Worm (Caenorhabditis elegans): ENCODE data around the gene mct-4.

Gene mct-4

ce11 chrX:4960422-4960821 lies 30.9 kb upstream of the mct-4 start, which contains the start of gene act-4 (continued):
- peak; percentile 78 for TF ChIP-seq fkh-8 (tag; optimal IDR thresholded peaks at IDR 0.05)
- TF ChIP-seq tlp-1 (tag; optimal IDR thresholded peaks at IDR 0.05), result no peak
- TF ChIP-seq pqm-1 (tag; optimal IDR thresholded peaks at IDR 0.05), result no peak
- TF ChIP-seq dpl-1 (GFP tag; optimal IDR thresholded peaks at IDR 0.05), result peak in 2 of 3 experiments; percentile 17 to 20
- TF ChIP-seq snpc-4 (tag; optimal IDR thresholded peaks at IDR 0.05), result peak; percentile 11
- TF ChIP-seq lin-14 (GFP tag; optimal IDR thresholded peaks at IDR 0.05), result peak; percentile 87
- peak; percentile 52 for TF ChIP-seq nhr-90 (tag; optimal IDR thresholded peaks at IDR 0.05; ENCODE audit: poor library complexity)
- no peak for TF ChIP-seq pag-3 (tag; optimal IDR thresholded peaks at IDR 0.05; ENCODE audit: borderline replicate concordance, insufficient read depth)
- no peak for TF ChIP-seq aha-1 (tag; optimal IDR thresholded peaks at IDR 0.05)
- peak in 2 of 3 experiments; percentile 29 to 76 for TF ChIP-seq ceh-82 (tag; optimal IDR thresholded peaks at IDR 0.05)
- no peak for TF ChIP-seq fkh-4 (tag; optimal IDR thresholded peaks at IDR 0.05; ENCODE audit: borderline replicate concordance)
- TF ChIP-seq unc-62 (GFP tag; optimal IDR thresholded peaks at IDR 0.05), result no peak
- no peak for TF ChIP-seq hlh-17 (GFP tag; optimal IDR thresholded peaks at IDR 0.05; ENCODE audit: borderline replicate concordance)
- TF ChIP-seq xbp-1 (tag; optimal IDR thresholded peaks at IDR 0.05), result peak; percentile 83
- peak; percentile 63 for TF ChIP-seq sup-37 (GFP tag; optimal IDR thresholded peaks at IDR 0.05)
- TF ChIP-seq nhr-28 (tag; optimal IDR thresholded peaks at IDR 0.05), result no peak
- TF ChIP-seq unc-98 (GFP tag; IDR thresholded peaks at IDR 0.05), result 0 out of 2 replicates have a peak, but pooled peaks have one; percentile 15
- TF ChIP-seq hpl-2 (GFP tag; optimal IDR thresholded peaks at IDR 0.05), result no peak
- peak; percentile 43; the same call in 1 of the 2 replicates for TF ChIP-seq grh-1 (GFP tag; IDR thresholded peaks at IDR 0.05)
- TF ChIP-seq pax-3 (tag; optimal IDR thresholded peaks at IDR 0.05), result no peak
- TF ChIP-seq mep-1 (tag; optimal IDR thresholded peaks at IDR 0.05), result peak; percentile 69
- TF ChIP-seq C04F5.9 (tag; optimal IDR thresholded peaks at IDR 0.05), result peak; percentile 6
- TF ChIP-seq nhr-11 (tag; optimal IDR thresholded peaks at IDR 0.05), result no peak
- TF ChIP-seq C34B4.2 (tag; optimal IDR thresholded peaks at IDR 0.05), result no peak
- no peak for TF ChIP-seq unc-130 (tag; optimal IDR thresholded peaks at IDR 0.05)

DNA sequence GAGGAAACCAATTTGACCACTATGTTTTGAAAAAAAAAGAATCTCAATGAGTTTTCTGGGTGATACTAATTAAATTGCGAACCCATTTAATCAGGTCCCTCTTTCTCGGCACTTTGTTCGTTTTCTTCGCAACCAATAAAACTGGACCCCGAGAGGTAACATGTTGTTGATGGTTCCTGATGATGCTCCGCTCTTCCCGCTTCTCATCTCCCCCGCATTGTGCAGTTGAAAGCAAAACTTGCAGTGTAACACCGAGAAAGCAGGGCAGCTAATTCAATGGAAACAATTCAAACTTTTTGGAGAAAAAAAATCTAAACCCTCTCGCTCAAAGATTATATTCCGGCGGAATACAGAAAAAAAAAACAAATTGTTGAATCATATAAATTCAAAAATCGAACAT lies 29.9 kb upstream of the mct-4 start:
- TF ChIP-seq efl-1 (optimal IDR thresholded peaks at IDR 0.05) (no peak), efl-1 (GFP tag; optimal IDR thresholded peaks at IDR 0.05 in 1 of 2) (peak in 1 of 2 experiments; percentile 68), elt-3 (tag; optimal IDR thresholded peaks at IDR 0.05) (no peak), snpc-4 (tag; optimal IDR thresholded peaks at IDR 0.05) (no peak), alr-1 (tag; optimal IDR thresholded peaks at IDR 0.05; ENCODE audit: borderline replicate concordance) (no peak), hpl-2 (GFP tag; optimal IDR thresholded peaks at IDR 0.05) (no peak), C16A3.4 (tag; optimal IDR thresholded peaks at IDR 0.05) (no peak), tlp-1 (tag; optimal IDR thresholded peaks at IDR 0.05) (no peak), ceh-82 (tag; optimal IDR thresholded peaks at IDR 0.05) (no peak), grh-1 (GFP tag; IDR thresholded peaks at IDR 0.05) (no peak), lir-3 (tag; optimal IDR thresholded peaks at IDR 0.05; ENCODE audit: poor library complexity) (no peak), nhr-11 (tag; optimal IDR thresholded peaks at IDR 0.05) (no peak), hlh-4 (tag; optimal IDR thresholded peaks at IDR 0.05) (no peak), snu-23 (GFP tag; optimal IDR thresholded peaks at IDR 0.05) (no peak), nhr-71 (tag; optimal IDR thresholded peaks at IDR 0.05) (no peak), fkh-4 (tag; optimal IDR thresholded peaks at IDR 0.05; ENCODE audit: borderline replicate concordance) (no peak), dsc-1 (tag; optimal IDR thresholded peaks at IDR 0.05) (peak; percentile 36), egl-13 (tag; optimal IDR thresholded peaks at IDR 0.05) (no peak), nhr-84 (tag; optimal IDR thresholded peaks at IDR 0.05) (no peak), lin-13 (GFP tag; optimal IDR thresholded peaks at IDR 0.05) (no peak), swsn-7 (tag; optimal IDR thresholded peaks at IDR 0.05) (no peak), skn-1 (tag; optimal IDR thresholded peaks at IDR 0.05) (no peak), jun-1 (tag; optimal IDR thresholded peaks at IDR 0.05) (no peak), unc-62 (GFP tag; optimal IDR thresholded peaks at IDR 0.05) (no peak), nhr-90 (tag; optimal IDR thresholded peaks at IDR 0.05; ENCODE audit: poor library complexity) (no peak), vab-15 (tag; optimal IDR thresholded peaks at IDR 0.05) (no peak), fkh-10 (GFP tag; optimal IDR thresholded peaks at IDR 0.05) (no peak), pqm-1 (tag; optimal IDR thresholded peaks at IDR 0.05) (no peak), zag-1 (tag; optimal IDR thresholded peaks at IDR 0.05) (no peak), lin-14 (GFP tag; optimal IDR thresholded peaks at IDR 0.05) (peak; percentile 67), xbp-1 (tag; optimal IDR thresholded peaks at IDR 0.05) (no peak), zip-4 (GFP tag; optimal IDR thresholded peaks at IDR 0.05) (no peak), fos-1 (tag; optimal IDR thresholded peaks at IDR 0.05) (no peak), ets-5 (GFP tag; IDR thresholded peaks at IDR 0.05) (no peak), rnt-1 (tag; optimal IDR thresholded peaks at IDR 0.05) (peak; percentile 13), nhr-47 (tag; optimal IDR thresholded peaks at IDR 0.05) (no peak), C04F5.9 (tag; optimal IDR thresholded peaks at IDR 0.05) (no peak)
